Worm (Caenorhabditis elegans): Measurements from ENCODE around the gene prde-1.

DNA sequence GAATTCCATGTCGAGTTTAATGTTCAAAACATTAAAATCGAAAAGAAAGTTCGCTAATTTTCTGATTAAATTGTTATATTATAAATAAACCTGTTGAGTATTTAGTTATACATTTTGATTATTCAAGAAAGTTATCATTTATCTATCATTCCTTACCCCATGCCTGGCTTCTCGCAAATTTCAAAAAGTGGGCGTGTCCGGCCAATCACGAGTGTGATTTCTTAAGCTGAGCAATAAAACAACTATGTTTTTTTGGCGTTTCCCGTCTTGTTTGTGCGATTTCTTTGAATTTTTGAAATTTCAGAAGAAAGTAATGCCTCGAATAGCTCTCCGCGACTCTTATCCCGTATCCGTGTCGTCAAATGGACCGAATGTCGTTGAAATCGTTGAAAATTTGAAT is 34.6 kb downstream of the prde-1 start, which contains the start of gene fbxa-94:
- TF ChIP-seq W03F9.2 (tag; optimal IDR thresholded peaks at IDR 0.05), result no peak
- no peak for TF ChIP-seq him-1 (tag; optimal IDR thresholded peaks at IDR 0.05)
- no peak for TF ChIP-seq dao-5 (tag; optimal IDR thresholded peaks at IDR 0.05)
